Worm (Caenorhabditis elegans): ENCODE measurements around the gene par-3.

ce11 chrIII:5717173-5717748 lies 53.2 kb downstream of the par-3 start:
- TF ChIP-seq zag-1 (tag; optimal IDR thresholded peaks at IDR 0.05) (no peak), pqm-1 (tag; optimal IDR thresholded peaks at IDR 0.05) (no peak), lin-39 (tag; optimal IDR thresholded peaks at IDR 0.05) (no peak), ces-1 (GFP tag; optimal IDR thresholded peaks at IDR 0.05) (no peak), jun-1 (tag; optimal IDR thresholded peaks at IDR 0.05) (no peak), lin-14 (GFP tag; optimal IDR thresholded peaks at IDR 0.05) (no peak), xbp-1 (tag; optimal IDR thresholded peaks at IDR 0.05) (no peak), ztf-11 (tag; optimal IDR thresholded peaks at IDR 0.05) (no peak)
